Worm (Caenorhabditis elegans) whole organism, L3 larva: Measurements from ENCODE around the gene Y54F10AR.2.

ENCODE experiments used
- R02D3.7 ChIP-seq: fragments of 150-350 bp; optimal IDR thresholded peaks from 2 replicates; lab custom pipeline; 2014; ENCODE audit warnings: missing biosample characterization, missing genetic modification characterization
- ZK546.5 ChIP-seq: sonication (generic microtip); optimal IDR thresholded peaks from 2 replicates; lab custom pipeline; 2017; ENCODE audit warnings: missing biosample characterization, missing genetic modification characterization
- aly-2 ChIP-seq: fragments of 150-350 bp; optimal IDR thresholded peaks from 2 replicates; lab custom pipeline; 2014; ENCODE audit warnings: missing biosample characterization, missing genetic modification characterization
- ama-1 ChIP-seq: fragments of 150-350 bp; optimal IDR thresholded peaks from 2 replicates; lab custom pipeline; 2018
- ceh-16 ChIP-seq: sonication (generic microtip); optimal IDR thresholded peaks from 2 replicates; lab custom pipeline; 2017; ENCODE audit warnings: missing biosample characterization, missing genetic modification characterization
- ceh-28 ChIP-seq: fragments of 150-350 bp; optimal IDR thresholded peaks from 2 replicates; lab custom pipeline; 2014; ENCODE audit warnings: missing biosample characterization, missing genetic modification reagents, missing genetic modification characterization
- ceh-82 ChIP-seq: fragments of 150-350 bp; optimal IDR thresholded peaks from 2 replicates; lab custom pipeline; 2014; ENCODE audit warnings: missing biosample characterization, missing genetic modification characterization
- ceh-9 ChIP-seq: sonication (generic microtip); optimal IDR thresholded peaks from 2 replicates; lab custom pipeline; 2018; ENCODE audit warnings: missing biosample characterization, missing genetic modification characterization
- egl-27 ChIP-seq: sonication (generic microtip); optimal IDR thresholded peaks from 4 replicates; lab custom pipeline; 2017; ENCODE audit warnings: missing biosample characterization, missing genetic modification reagents, missing genetic modification characterization
- egl-5 ChIP-seq: fragments of 150-350 bp; optimal IDR thresholded peaks from 2 replicates; lab custom pipeline; 2017; ENCODE audit warnings: missing biosample characterization, missing genetic modification reagents, missing genetic modification characterization, inconsistent platforms
- elt-1 ChIP-seq: fragments of 150-350 bp; optimal IDR thresholded peaks from 2 replicates; lab custom pipeline; 2014; ENCODE audit warnings: missing biosample characterization, missing genetic modification characterization
- elt-2 ChIP-seq: sonication (generic microtip); optimal IDR thresholded peaks from 2 replicates; lab custom pipeline; 2016; ENCODE audit warnings: missing genetic modification reagents, mild to moderate bottlenecking, missing genetic modification characterization, missing compliant biosample characterization
- eor-1 ChIP-seq, 2 experiments: fragments of 150-350 bp; optimal IDR thresholded peaks; 2 replicates each; lab custom pipeline; 2014 to 2018; ENCODE audit warnings: missing biosample characterization in 2 of 2, missing genetic modification characterization in 2 of 2
- fkh-10 ChIP-seq: sonication (generic microtip); optimal IDR thresholded peaks from 2 replicates; lab custom pipeline; 2017; ENCODE audit warnings: missing biosample characterization, missing genetic modification reagents, missing genetic modification characterization
- fkh-2 ChIP-seq: fragments of 150-350 bp; optimal IDR thresholded peaks from 2 replicates; lab custom pipeline; 2014; ENCODE audit warnings: missing biosample characterization, missing genetic modification reagents, missing genetic modification characterization
- hmg-11 ChIP-seq: sonication (generic microtip); optimal IDR thresholded peaks from 2 replicates; lab custom pipeline; 2016; ENCODE audit warnings: missing genetic modification characterization, missing compliant biosample characterization
- jun-1 ChIP-seq: fragments of 150-350 bp; optimal IDR thresholded peaks from 2 replicates; lab custom pipeline; 2014; ENCODE audit warnings: missing biosample characterization, missing genetic modification reagents, missing genetic modification characterization
- lin-15B ChIP-seq: fragments of 150-350 bp; optimal IDR thresholded peaks from 2 replicates; lab custom pipeline; 2014; ENCODE audit warnings: missing biosample characterization, missing genetic modification characterization
- lin-39 ChIP-seq: fragments of 150-350 bp; optimal IDR thresholded peaks from 2 replicates; lab custom pipeline; 2018; ENCODE audit warnings: missing biosample characterization, missing genetic modification reagents, missing genetic modification characterization
- lsy-12 ChIP-seq: sonication (generic microtip); optimal IDR thresholded peaks from 2 replicates; lab custom pipeline; 2016; ENCODE audit warnings: mild to moderate bottlenecking, missing genetic modification characterization, missing compliant biosample characterization
- mml-1 ChIP-seq: fragments of 150-350 bp; sonication (generic microtip); optimal IDR thresholded peaks from 3 replicates; lab custom pipeline; 2014; ENCODE audit warnings: missing biosample characterization, missing genetic modification characterization
- nfya-1 ChIP-seq: sonication (generic microtip); optimal IDR thresholded peaks from 2 replicates; lab custom pipeline; 2017; ENCODE audit warnings: missing genetic modification characterization, mild to moderate bottlenecking, missing compliant biosample characterization, antibody characterized with exemption, moderate library complexity; ENCODE audit not compliant: insufficient read depth
- nhr-11 ChIP-seq: fragments of 150-350 bp; optimal IDR thresholded peaks from 2 replicates; lab custom pipeline; 2014; ENCODE audit warnings: missing biosample characterization, missing genetic modification characterization
- nhr-12 ChIP-seq: fragments of 150-350 bp; optimal IDR thresholded peaks from 2 replicates; lab custom pipeline; 2014; ENCODE audit warnings: missing biosample characterization, missing genetic modification characterization
- nhr-23 ChIP-seq: fragments of 150-350 bp; optimal IDR thresholded peaks from 2 replicates; lab custom pipeline; 2014; ENCODE audit warnings: missing biosample characterization, missing genetic modification reagents, missing genetic modification characterization
- nhr-237 ChIP-seq: fragments of 150-350 bp; optimal IDR thresholded peaks from 2 replicates; lab custom pipeline; 2014; ENCODE audit warnings: missing biosample characterization, missing genetic modification characterization
- nhr-25 ChIP-seq: sonication (generic microtip); optimal IDR thresholded peaks from 2 replicates; lab custom pipeline; 2017; ENCODE audit warnings: missing biosample characterization, missing genetic modification characterization
- nhr-76 ChIP-seq: fragments of 150-350 bp; sonication (generic microtip); optimal IDR thresholded peaks from 5 replicates; lab custom pipeline; 2014; ENCODE audit warnings: missing biosample characterization, missing genetic modification characterization
- nhr-77 ChIP-seq: fragments of 150-350 bp; optimal IDR thresholded peaks from 2 replicates; lab custom pipeline; 2014; ENCODE audit warnings: missing biosample characterization, missing genetic modification characterization
- pha-4 ChIP-seq: fragments of 150-350 bp; optimal IDR thresholded peaks from 2 replicates; lab custom pipeline; 2014; ENCODE audit warnings: missing biosample characterization, missing genetic modification reagents, missing genetic modification characterization
- pqm-1 ChIP-seq: fragments of 150-350 bp; optimal IDR thresholded peaks from 2 replicates; lab custom pipeline; 2017; ENCODE audit warnings: missing biosample characterization, missing genetic modification characterization, inconsistent platforms
- skn-1 ChIP-seq: fragments of 150-350 bp; optimal IDR thresholded peaks from 2 replicates; lab custom pipeline; 2014; ENCODE audit warnings: missing biosample characterization, missing genetic modification characterization
- snpc-4 ChIP-seq: fragments of 150-350 bp; optimal IDR thresholded peaks from 2 replicates; lab custom pipeline; 2014; ENCODE audit warnings: missing biosample characterization, missing genetic modification characterization
- tbx-2 ChIP-seq: sonication (generic microtip); optimal IDR thresholded peaks from 2 replicates; lab custom pipeline; 2016; ENCODE audit warnings: mild to moderate bottlenecking, missing genetic modification characterization, missing compliant biosample characterization
- unc-39 ChIP-seq: sonication (generic microtip); optimal IDR thresholded peaks from 4 replicates; lab custom pipeline; 2017; ENCODE audit warnings: missing biosample characterization, missing genetic modification characterization
- zag-1 ChIP-seq: fragments of 150-350 bp; optimal IDR thresholded peaks from 2 replicates; lab custom pipeline; 2014; ENCODE audit warnings: missing biosample characterization, missing genetic modification characterization
- ztf-11 ChIP-seq: fragments of 150-350 bp; optimal IDR thresholded peaks from 2 replicates; lab custom pipeline; 2014; ENCODE audit warnings: missing biosample characterization, missing genetic modification characterization
- ztf-4 ChIP-seq: fragments of 150-350 bp; optimal IDR thresholded peaks from 2 replicates; lab custom pipeline; 2014; ENCODE audit warnings: missing biosample characterization, missing genetic modification characterization

The Y54F10AR.2 gene

DNA sequence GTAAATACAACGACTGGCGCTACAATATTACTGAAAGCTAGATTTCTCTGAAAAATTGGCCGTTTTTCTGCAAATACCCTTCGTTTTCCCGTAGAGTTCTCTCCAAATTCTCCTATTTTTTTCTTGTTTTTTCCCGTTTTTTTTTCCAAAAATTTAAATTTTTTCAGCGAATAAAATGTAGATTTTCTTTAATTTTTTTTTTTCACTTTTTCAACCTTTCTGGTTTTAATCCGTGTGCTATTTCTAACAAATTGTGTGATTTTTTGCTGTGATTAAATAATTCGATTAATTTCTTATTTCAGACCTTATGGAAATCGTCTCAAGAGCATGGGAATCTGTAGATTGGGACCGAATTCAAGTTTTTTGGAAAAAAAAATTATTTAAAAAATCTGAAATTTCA is 41.0 kb downstream of the Y54F10AR.2 start, which contains the start of gene cone-1:
Gene cone-1 (plus strand): TSS at position 301 of the 400 bp plus-strand sequence.
- no peak for TF ChIP-seq nhr-76 (tag; lab: Kevin White, UChicago)
- no peak for TF ChIP-seq elt-1 (tag; lab: Kevin White, UChicago)
- TF ChIP-seq fkh-10: no peak
- TF ChIP-seq elt-2 (tag; lab: Kevin White, UChicago): no peak
- no peak for TF ChIP-seq eor-1 (tag; optimal IDR thresholded peaks at IDR 0.05; lab: Kevin White, UChicago)
- TF ChIP-seq lin-39: no peak
- TF ChIP-seq lin-15B (tag; lab: Kevin White, UChicago): no peak
- no peak for TF ChIP-seq nhr-237 (tag; lab: Kevin White, UChicago)
- TF ChIP-seq zag-1: no peak
- no peak for TF ChIP-seq ztf-11 (tag; lab: Kevin White, UChicago)
- no peak for TF ChIP-seq snpc-4 (tag; lab: Kevin White, UChicago)
- no peak for TF ChIP-seq ceh-82
- no peak for TF ChIP-seq egl-27

DNA sequence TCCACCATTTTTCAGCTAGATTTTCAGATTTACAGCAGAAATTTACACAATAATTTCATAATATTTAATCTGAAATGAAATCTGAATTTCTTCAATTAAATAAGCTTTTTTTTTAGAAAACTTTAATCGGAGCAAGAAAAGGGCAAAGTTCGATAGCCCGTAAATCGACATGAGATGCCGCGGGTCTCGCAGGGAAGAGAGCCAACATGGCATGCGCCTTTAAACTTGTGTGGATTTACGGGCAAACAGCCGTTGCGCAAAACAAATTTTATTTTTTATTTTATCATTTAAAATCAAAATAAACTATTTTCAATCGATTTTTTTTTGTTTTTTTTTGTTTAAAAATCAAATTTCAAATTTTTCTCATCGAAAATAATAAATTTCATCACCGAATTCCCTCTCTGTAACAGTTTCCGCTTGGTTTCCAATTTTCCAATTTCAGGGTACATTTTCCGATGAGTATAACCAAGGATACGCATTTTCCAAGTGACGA is 42.7 kb downstream of the Y54F10AR.2 start, which contains the start of the genes Y54F10AM.15, rbc-2 and ndua-8:
Gene Y54F10AM.15 (minus strand): TSS at position 59 of the 493 bp plus-strand sequence.
Gene rbc-2 (minus strand): TSS at position 69 of the 493 bp plus-strand sequence.
Gene ndua-8 (plus strand): TSS at position 443 of the 493 bp plus-strand sequence.
- TF ChIP-seq ZK546.5 (peak; percentile 41), lin-15B (tag; lab: Kevin White, UChicago) (peak; percentile 97), egl-27 (peak; percentile 42), mml-1 (tag; lab: Kevin White, UChicago) (no peak), eor-1 (tag; optimal IDR thresholded peaks at IDR 0.05; lab: Kevin White, UChicago) (no peak), zag-1 (peak; percentile 72), egl-5 (tag; lab: Kevin White, UChicago) (peak; percentile 84), fkh-10 (peak; percentile 88), skn-1 (tag; lab: Kevin White, UChicago) (peak; percentile 87), unc-39 (tag; lab: Kevin White, UChicago) (no peak), nhr-76 (tag; lab: Kevin White, UChicago) (no peak), ceh-28 (peak; percentile 82), tbx-2 (peak; percentile 73), nhr-25 (peak; percentile 53), aly-2 (tag; lab: Kevin White, UChicago) (peak; percentile 15), nhr-77 (tag; lab: Kevin White, UChicago) (peak; percentile 22), ceh-82 (peak; percentile 78), elt-2 (tag; lab: Kevin White, UChicago) (peak; percentile 70), lsy-12 (tag; lab: Kevin White, UChicago) (peak; percentile 76), R02D3.7 (tag; lab: Kevin White, UChicago) (peak; percentile 100), ceh-9 (no peak), lin-39 (peak; percentile 91), pqm-1 (tag; lab: Kevin White, UChicago) (peak; percentile 80), nhr-237 (tag; lab: Kevin White, UChicago) (no peak), nhr-11 (tag; lab: Kevin White, UChicago) (peak; percentile 45), pha-4 (peak; percentile 99), ama-1 (lab: Kevin White, UChicago) (peak; percentile 60), ceh-16 (tag; lab: Kevin White, UChicago) (no peak), fkh-2 (peak; percentile 13), nhr-23 (tag; lab: Kevin White, UChicago) (peak; percentile 96), nhr-12 (tag; lab: Kevin White, UChicago) (no peak), elt-1 (tag; lab: Kevin White, UChicago) (peak; percentile 78), snpc-4 (tag; lab: Kevin White, UChicago) (peak; percentile 82), nfya-1 (tag; lab: Kevin White, UChicago) (peak; percentile 96), jun-1 (tag; lab: Kevin White, UChicago) (peak; percentile 58), ztf-4 (tag; lab: Kevin White, UChicago) (peak; percentile 29), hmg-11 (tag; lab: Kevin White, UChicago) (peak; percentile 69)
